Fruit fly (Drosophila melanogaster): Measurements from ENCODE around the gene CG3407.

The CG3407 gene

DNA sequence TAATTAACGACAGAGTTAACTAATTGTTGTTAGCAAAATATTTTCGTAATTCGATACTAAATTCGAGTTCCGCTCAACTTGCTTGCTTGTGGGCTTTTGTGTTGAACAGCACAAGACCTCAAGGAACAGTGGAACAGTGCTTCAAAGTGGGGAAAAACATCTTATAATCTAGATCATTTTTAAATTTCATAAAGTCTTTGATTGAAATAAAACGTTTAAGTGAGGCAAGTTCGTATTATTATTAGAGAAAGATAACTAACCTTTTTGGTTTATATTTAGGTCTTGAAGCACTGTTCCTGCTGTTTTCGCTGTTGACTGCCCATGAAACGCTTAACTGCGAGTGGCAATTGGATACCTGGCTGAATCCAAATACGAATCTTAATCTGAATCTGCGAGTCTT, 30.9 kb upstream of the CG3407 start:
- TF ChIP-seq CG2129 (GFP tag; IDR thresholded peaks at IDR 0.05; ENCODE audit: partially characterized antibody) (no peak), lilli (GFP tag; optimal IDR thresholded peaks at IDR 0.05) (peak; percentile 11), zfh1 (GFP tag; IDR thresholded peaks at IDR 0.05) (0 out of 3 replicates have a peak, but pooled peaks have one; percentile 32), ci (GFP tag; IDR thresholded peaks at IDR 0.05) (peak; percentile 53; the same call in 1 of the 3 replicates), dysf (GFP tag; IDR thresholded peaks at IDR 0.05) (0 out of 3 replicates have a peak, but pooled peaks have one; percentile 30), croc (GFP tag; conservative IDR thresholded peaks at IDR 0.05) (no peak), CG17328 (GFP tag; IDR thresholded peaks at IDR 0.05) (peak; percentile 32; the same call in 1 of the 2 replicates), bsh (GFP tag; optimal IDR thresholded peaks at IDR 0.05) (peak in 1 of 2 experiments; percentile 51), CG30403 (GFP tag; optimal IDR thresholded peaks at IDR 0.05) (peak; percentile 3), CG1603 (tag; optimal IDR thresholded peaks at IDR 0.05) (peak; percentile 24), chm (GFP tag; IDR thresholded peaks at IDR 0.05) (no peak), Oli (tag; optimal IDR thresholded peaks at IDR 0.05) (peak; percentile 0), dmrt11E (tag; optimal IDR thresholded peaks at IDR 0.05) (peak; percentile 52), CG15601 (tag; optimal IDR thresholded peaks at IDR 0.05) (no peak), Ssrp (tag; optimal IDR thresholded peaks at IDR 0.05) (peak; percentile 2), unpg (GFP tag; optimal IDR thresholded peaks at IDR 0.05) (peak; percentile 33), lola (GFP tag; optimal IDR thresholded peaks at IDR 0.05) (peak in 1 of 3 experiments; percentile 0), Ets65A (GFP tag) (peak; percentile 44), pho (GFP tag; optimal IDR thresholded peaks at IDR 0.05) (no peak), H2.0 (GFP tag; IDR thresholded peaks at IDR 0.05) (peak; percentile 48; the same call in 1 of the 2 replicates), lmd (GFP tag; IDR thresholded peaks at IDR 0.05) (0 out of 2 replicates have a peak, but pooled peaks have one; percentile 15), vvl (GFP tag; IDR thresholded peaks at IDR 0.05) (0 out of 2 replicates have a peak, but pooled peaks have one; percentile 13), CG8388 (GFP tag; optimal IDR thresholded peaks at IDR 0.05) (peak; percentile 44), row (GFP tag; IDR thresholded peaks at IDR 0.05) (peak; percentile 9; the same call in 1 of the 3 replicates), gem (tag; optimal IDR thresholded peaks at IDR 0.05) (peak; percentile 37), D (optimal IDR thresholded peaks at IDR 0.05) (no peak), D (GFP tag; optimal IDR thresholded peaks at IDR 0.05) (no peak)

DNA sequence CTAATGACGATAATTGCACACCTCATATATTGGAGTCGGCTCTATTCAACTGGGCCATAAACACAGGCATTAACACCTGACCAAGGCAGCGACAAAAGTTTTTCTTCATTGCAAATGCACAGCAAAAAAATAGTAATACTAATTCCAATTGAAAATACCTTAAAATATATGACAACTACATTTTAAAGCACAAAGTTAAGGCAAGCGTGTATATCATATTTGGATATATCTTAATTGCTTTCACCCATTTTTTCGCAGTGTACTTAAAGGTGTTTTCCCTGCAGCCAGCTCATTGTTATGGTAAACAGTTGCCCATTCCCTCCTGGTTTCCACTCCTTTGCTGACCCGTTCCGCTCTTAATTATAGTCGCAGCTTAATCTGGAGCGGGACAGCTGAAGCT, 27.8 kb upstream of the CG3407 start:
- no peak for TF ChIP-seq CG4707 (GFP tag; optimal IDR thresholded peaks at IDR 0.05)
- no peak for TF ChIP-seq peb (GFP tag; IDR thresholded peaks at IDR 0.05)
- TF ChIP-seq cad (GFP tag; optimal IDR thresholded peaks at IDR 0.05), result no peak
- TF ChIP-seq sr (GFP tag; IDR thresholded peaks at IDR 0.05), result no peak
- TF ChIP-seq CG18599 (GFP tag; optimal IDR thresholded peaks at IDR 0.05), result no peak
- no peak for TF ChIP-seq Abd-B (GFP tag; optimal IDR thresholded peaks at IDR 0.05)
- TF ChIP-seq CG31441 (GFP tag; IDR thresholded peaks at IDR 0.05), result peak; percentile 56; the same call in 1 of the 2 replicates
- TF ChIP-seq usp (GFP tag; optimal IDR thresholded peaks at IDR 0.05), result no peak
- TF ChIP-seq CG13296 (GFP tag; optimal IDR thresholded peaks at IDR 0.05), result no peak
- TF ChIP-seq CG12391 (tag; optimal IDR thresholded peaks at IDR 0.05), result peak; percentile 46
- no peak for TF ChIP-seq Sry-δ (GFP tag; optimal IDR thresholded peaks at IDR 0.05)
- peak; percentile 75 for TF ChIP-seq Xrp1 (GFP tag; IDR thresholded peaks at IDR 0.05)
- TF ChIP-seq CG1647 (GFP tag; optimal IDR thresholded peaks at IDR 0.05), result no peak
- no peak for TF ChIP-seq CG4617 (GFP tag; optimal IDR thresholded peaks at IDR 0.05; ENCODE audit: borderline replicate concordance)
- TF ChIP-seq CG16815 (GFP tag; optimal IDR thresholded peaks at IDR 0.05), result no peak
- 0 out of 2 replicates have a peak, but pooled peaks have one; percentile 26 for TF ChIP-seq CG4360 (GFP tag; IDR thresholded peaks at IDR 0.05)
- no peak for TF ChIP-seq pho (GFP tag; optimal IDR thresholded peaks at IDR 0.05)
- TF ChIP-seq CG32772 (GFP tag; IDR thresholded peaks at IDR 0.05), result 0 out of 2 replicates have a peak, but pooled peaks have one; percentile 19
- TF ChIP-seq CG8089 (GFP tag; optimal IDR thresholded peaks at IDR 0.05), result no peak
- TF ChIP-seq ewg (GFP tag; optimal IDR thresholded peaks at IDR 0.05), result no peak
- TF ChIP-seq CG3065 (GFP tag; optimal IDR thresholded peaks at IDR 0.05), result peak; percentile 22
- TF ChIP-seq Lhr (GFP tag; optimal IDR thresholded peaks at IDR 0.05), result no peak
- peak; percentile 49 for TF ChIP-seq fd96Cb (tag; optimal IDR thresholded peaks at IDR 0.05)
- peak; percentile 32; the same call in 1 of the 3 replicates for TF ChIP-seq row (GFP tag; IDR thresholded peaks at IDR 0.05)
- peak; percentile 49 for TF ChIP-seq unpg (GFP tag; optimal IDR thresholded peaks at IDR 0.05)
- no peak for TF ChIP-seq ab (GFP tag; optimal IDR thresholded peaks at IDR 0.05)
- TF ChIP-seq sisA (GFP tag; IDR thresholded peaks at IDR 0.05), result peak; percentile 52

Data from whole organism, embryonic.